Worm (Caenorhabditis elegans) whole organism, L4 larva: Measurements from ENCODE around the gene lec-1.
A peak's percentile ranks its signal among the peaks of the same experiment; 100 is the strongest.

ENCODE experiments used
- F10B5.3 ChIP-seq: sonication (generic microtip); optimal IDR thresholded peaks from 2 replicates; lab custom pipeline; 2016; ENCODE audit warnings: mild to moderate bottlenecking, missing genetic modification characterization, missing compliant biosample characterization
- F26F4.8 ChIP-seq: fragments of 200-800 bp; sonication (Bioruptor generic); conservative IDR thresholded peaks from 2 replicates; pipeline ENCODE4 v1.3.6; 2022; ENCODE audit warnings: missing genetic modification characterization, missing compliant biosample characterization
- F44E2.7 ChIP-seq: fragments of 200-800 bp; sonication (Bioruptor generic); IDR thresholded peaks from 2 replicates; pipeline ENCODE4 v2.1.2; 2022; ENCODE audit warnings: missing genetic modification characterization, missing compliant biosample characterization
- F49E8.2 ChIP-seq: sonication (generic microtip); optimal IDR thresholded peaks from 2 replicates; lab custom pipeline; 2016; ENCODE audit warnings: missing compliant biosample characterization, mild to moderate bottlenecking, missing genetic modification characterization, borderline replicate concordance
- R02D3.7 ChIP-seq: fragments of 150-350 bp; sonication (generic microtip); optimal IDR thresholded peaks from 3 replicates; lab custom pipeline; 2014; ENCODE audit warnings: missing biosample characterization, missing genetic modification characterization
- T26A8.4 ChIP-seq: fragments of 200-800 bp; sonication (Bioruptor generic); IDR thresholded peaks from 2 replicates; pipeline ENCODE4 v1.3.6; 2022; ENCODE audit warnings: missing genetic modification characterization, missing compliant biosample characterization
- Y48G9A.11 ChIP-seq: fragments of 200-800 bp; sonication (Bioruptor generic); IDR thresholded peaks from 2 replicates; pipeline ENCODE4 v1.3.6; 2022; ENCODE audit warnings: missing genetic modification reagents, missing genetic modification characterization, missing compliant biosample characterization
- Y75B8A.6 ChIP-seq: fragments of 200-800 bp; sonication (Bioruptor generic); IDR thresholded peaks from 2 replicates; pipeline ENCODE4 v1.3.6; 2022; ENCODE audit warnings: missing genetic modification reagents, missing genetic modification characterization, missing compliant biosample characterization
- ZK337.2 ChIP-seq: fragments of 200-800 bp; sonication (Bioruptor generic); IDR thresholded peaks from 2 replicates; pipeline ENCODE4 v1.3.6; 2022; ENCODE audit warnings: missing genetic modification reagents, missing genetic modification characterization, missing compliant biosample characterization
- ZK546.5 ChIP-seq, 2 experiments: sonication (generic microtip); optimal IDR thresholded peaks; 2 replicates each; lab custom pipeline; 2017; ENCODE audit warnings: missing biosample characterization in 2 of 2, missing genetic modification characterization in 2 of 2
- ama-1 ChIP-seq: fragments of 150-350 bp; optimal IDR thresholded peaks from 2 replicates; lab custom pipeline; 2014; ENCODE audit warnings: inconsistent platforms, mixed read lengths
- arid-1 ChIP-seq: fragments of 200-800 bp; sonication (Bioruptor generic); conservative IDR thresholded peaks from 2 replicates; pipeline ENCODE4 v1.3.6; 2022; ENCODE audit warnings: missing genetic modification reagents, missing genetic modification characterization, missing compliant biosample characterization
- ceh-20 ChIP-seq: fragments of 200-800 bp; sonication (Bioruptor generic); IDR thresholded peaks from 2 replicates; pipeline ENCODE4 v1.3.6; 2022; ENCODE audit warnings: missing genetic modification reagents, missing genetic modification characterization, missing compliant biosample characterization
- cey-2 ChIP-seq: sonication (generic microtip); optimal IDR thresholded peaks from 3 replicates; lab custom pipeline; 2017; ENCODE audit warnings: missing genetic modification characterization, mild to moderate bottlenecking, missing compliant biosample characterization, antibody characterized with exemption, borderline replicate concordance; ENCODE audit not compliant: insufficient read depth
- ctbp-1 ChIP-seq: fragments of 200-800 bp; sonication (Bioruptor generic); IDR thresholded peaks from 2 replicates; pipeline ENCODE4 v1.3.6; 2022; ENCODE audit warnings: missing genetic modification reagents, missing genetic modification characterization, missing compliant biosample characterization
- daf-12 ChIP-seq: fragments of 150-350 bp; optimal IDR thresholded peaks from 2 replicates; lab custom pipeline; 2014; ENCODE audit warnings: missing biosample characterization, missing genetic modification reagents, missing genetic modification characterization
- daf-16 ChIP-seq, 3 experiments: sonication (generic microtip); optimal IDR thresholded peaks; 2 replicates each; lab custom pipeline; 2016 to 2017; ENCODE audit warnings: missing genetic modification characterization in 3 of 3, missing genetic modification reagents in 3 of 3, mild to moderate bottlenecking in 2 of 3, missing compliant biosample characterization in 2 of 3, missing biosample characterization in 1 of 3, moderate library complexity in 1 of 3
- dmd-6 ChIP-seq: fragments of 200-800 bp; sonication (Bioruptor generic); IDR thresholded peaks from 2 replicates; pipeline ENCODE4 v1.3.6; 2022; ENCODE audit warnings: missing genetic modification reagents, missing genetic modification characterization, missing compliant biosample characterization
- dmd-9 ChIP-seq: fragments of 200-800 bp; sonication (Bioruptor generic); IDR thresholded peaks from 2 replicates; pipeline ENCODE4 v1.3.6; 2022; ENCODE audit warnings: missing genetic modification reagents, missing genetic modification characterization, missing compliant biosample characterization
- dve-1 ChIP-seq: sonication (generic microtip); optimal IDR thresholded peaks from 2 replicates; lab custom pipeline; 2017; ENCODE audit warnings: antibody characterized with exemption, mild to moderate bottlenecking, missing genetic modification characterization, missing compliant biosample characterization; ENCODE audit not compliant: insufficient read depth
- egl-43 ChIP-seq: fragments of 200-800 bp; sonication (Bioruptor generic); IDR thresholded peaks from 2 replicates; pipeline ENCODE4 v1.3.6; 2022; ENCODE audit warnings: missing genetic modification reagents, missing genetic modification characterization, missing compliant biosample characterization
- fkh-10 ChIP-seq: fragments of 150-350 bp; optimal IDR thresholded peaks from 2 replicates; lab custom pipeline; 2014; ENCODE audit warnings: missing biosample characterization, missing genetic modification reagents, missing genetic modification characterization
- fos-1 ChIP-seq: fragments of 150-350 bp; optimal IDR thresholded peaks from 2 replicates; lab custom pipeline; 2014; ENCODE audit warnings: missing biosample characterization, missing genetic modification characterization
- hlh-11 ChIP-seq: fragments of 200-800 bp; sonication (Bioruptor generic); optimal IDR thresholded peaks from 2 replicates; lab custom pipeline; 2018; ENCODE audit warnings: mild to moderate bottlenecking, missing genetic modification characterization, missing compliant biosample characterization
- hlh-30 ChIP-seq: sonication (generic microtip); optimal IDR thresholded peaks from 2 replicates; lab custom pipeline; 2017; ENCODE audit warnings: antibody characterized with exemption, mild to moderate bottlenecking, missing genetic modification characterization, missing compliant biosample characterization; ENCODE audit not compliant: insufficient read depth
- lin-1 ChIP-seq: fragments of 200-800 bp; sonication (Bioruptor generic); IDR thresholded peaks from 2 replicates; pipeline ENCODE4 v1.3.6; 2022; ENCODE audit warnings: missing genetic modification reagents, missing genetic modification characterization, missing compliant biosample characterization
- lin-15B ChIP-seq: fragments of 150-350 bp; sonication (generic microtip); optimal IDR thresholded peaks from 3 replicates; lab custom pipeline; 2014; ENCODE audit warnings: missing biosample characterization, missing genetic modification characterization
- lin-38 ChIP-seq: fragments of 200-800 bp; sonication (Bioruptor generic); IDR thresholded peaks from 2 replicates; pipeline ENCODE4 v1.3.6; 2022; ENCODE audit warnings: missing genetic modification reagents, missing genetic modification characterization, missing compliant biosample characterization
- lin-39 ChIP-seq: fragments of 150-350 bp; optimal IDR thresholded peaks from 2 replicates; lab custom pipeline; 2014; ENCODE audit warnings: missing biosample characterization, missing genetic modification reagents, missing genetic modification characterization
- lir-3 ChIP-seq: sonication (generic microtip); optimal IDR thresholded peaks from 2 replicates; lab custom pipeline; 2016; ENCODE audit warnings: mild to moderate bottlenecking, missing genetic modification characterization, missing compliant biosample characterization
- lsy-2 ChIP-seq, 2 experiments: fragments of 150-350 bp in 1 of 2; sonication (generic microtip) in 1 of 2; optimal IDR thresholded peaks; 2 replicates each; lab custom pipeline; 2014 to 2017; ENCODE audit warnings: missing biosample characterization in 2 of 2, missing genetic modification characterization in 2 of 2
- mdl-1 ChIP-seq, 2 experiments: fragments of 150-350 bp in 1 of 2; sonication (generic microtip) in 1 of 2; optimal IDR thresholded peaks; 2 replicates each; lab custom pipeline; 2014 to 2017; ENCODE audit warnings: missing biosample characterization in 2 of 2, missing genetic modification characterization in 2 of 2
- mdt-29 ChIP-seq: fragments of 200-800 bp; sonication (Bioruptor generic); IDR thresholded peaks from 2 replicates; pipeline ENCODE4 v1.3.6; 2022; ENCODE audit warnings: missing genetic modification reagents, missing genetic modification characterization, missing compliant biosample characterization
- nhr-10 ChIP-seq: fragments of 150-350 bp; optimal IDR thresholded peaks from 2 replicates; lab custom pipeline; 2014; ENCODE audit warnings: missing biosample characterization, missing genetic modification characterization
- nhr-11 ChIP-seq: fragments of 150-350 bp; optimal IDR thresholded peaks from 2 replicates; lab custom pipeline; 2014; ENCODE audit warnings: missing biosample characterization, missing genetic modification characterization
- nhr-111 ChIP-seq: fragments of 200-800 bp; sonication (Bioruptor generic); optimal IDR thresholded peaks from 2 replicates; lab custom pipeline; 2018; ENCODE audit warnings: mild to moderate bottlenecking, missing genetic modification characterization, missing compliant biosample characterization
- nhr-237 ChIP-seq: sonication (generic microtip); optimal IDR thresholded peaks from 2 replicates; lab custom pipeline; 2017; ENCODE audit warnings: missing biosample characterization, missing genetic modification characterization
- nhr-42 ChIP-seq: fragments of 200-800 bp; sonication (Bioruptor generic); IDR thresholded peaks from 2 replicates; pipeline ENCODE4 v1.3.6; 2022; ENCODE audit warnings: missing genetic modification characterization, missing compliant biosample characterization
- nhr-76 ChIP-seq: fragments of 150-350 bp; optimal IDR thresholded peaks from 2 replicates; lab custom pipeline; 2014; ENCODE audit warnings: missing biosample characterization, missing genetic modification characterization
- nhr-77 ChIP-seq: fragments of 150-350 bp; optimal IDR thresholded peaks from 2 replicates; lab custom pipeline; 2014; ENCODE audit warnings: missing biosample characterization, missing genetic modification characterization
- pqm-1 ChIP-seq: sonication (generic microtip); optimal IDR thresholded peaks from 2 replicates; lab custom pipeline; 2017; ENCODE audit warnings: missing biosample characterization, missing genetic modification characterization
- set-16 ChIP-seq: fragments of 200-800 bp; sonication (Bioruptor generic); IDR thresholded peaks from 2 replicates; pipeline ENCODE4 v1.3.6; 2022; ENCODE audit warnings: missing genetic modification reagents, missing genetic modification characterization, missing compliant biosample characterization
- spr-3 ChIP-seq: fragments of 200-800 bp; sonication (Bioruptor generic); optimal IDR thresholded peaks from 2 replicates; lab custom pipeline; 2018; ENCODE audit warnings: mild to moderate bottlenecking, missing genetic modification characterization, missing compliant biosample characterization
- tra-1 ChIP-seq: fragments of 200-800 bp; sonication (Bioruptor generic); IDR thresholded peaks from 2 replicates; pipeline ENCODE4 v1.3.6; 2022; ENCODE audit warnings: missing genetic modification reagents, missing genetic modification characterization, missing compliant biosample characterization
- unc-130 ChIP-seq: sonication (generic microtip); optimal IDR thresholded peaks from 2 replicates; lab custom pipeline; 2016; ENCODE audit warnings: missing genetic modification reagents, missing genetic modification characterization, missing compliant biosample characterization
- unc-39 ChIP-seq: sonication (generic microtip); optimal IDR thresholded peaks from 2 replicates; lab custom pipeline; 2017; ENCODE audit warnings: missing biosample characterization, missing genetic modification characterization
- zfp-3 ChIP-seq: fragments of 200-800 bp; sonication (Bioruptor generic); conservative IDR thresholded peaks from 2 replicates; pipeline ENCODE4 v1.3.6; 2022; ENCODE audit warnings: missing genetic modification reagents, missing genetic modification characterization, missing compliant biosample characterization
- zip-11 ChIP-seq: fragments of 200-800 bp; sonication (Bioruptor generic); IDR thresholded peaks from 2 replicates; pipeline ENCODE4 v1.3.6; 2022; ENCODE audit warnings: missing genetic modification characterization, missing compliant biosample characterization

Gene lec-1

ce11 chrII:13188084-13188483 lies 7.3 kb upstream of the lec-1 start:
- TF ChIP-seq fkh-10 (GFP tag; lab: Kevin White, UChicago) (no peak), unc-39 (tag; lab: Kevin White, UChicago) (no peak), F44E2.7 (no peak), daf-16 (GFP tag; optimal IDR thresholded peaks at IDR 0.05; lab: Kevin White, UChicago) (no peak), daf-16 (tag; optimal IDR thresholded peaks at IDR 0.05; lab: Kevin White, UChicago) (no peak), lsy-2 (tag; optimal IDR thresholded peaks at IDR 0.05; lab: Kevin White, UChicago) (no peak), fos-1 (tag; lab: Kevin White, UChicago) (no peak), dmd-9 (GFP tag; lab: Robert Waterston, UW) (no peak), daf-12 (tag; lab: Kevin White, UChicago) (no peak), T26A8.4 (GFP tag; lab: Robert Waterston, UW) (no peak), Y48G9A.11 (peak; percentile 36; the same call in 1 of the 2 replicates), mdt-29 (no peak), lin-38 (GFP tag; lab: Robert Waterston, UW) (peak; percentile 58), spr-3 (GFP tag; lab: Kevin White, UChicago) (no peak), F10B5.3 (tag; lab: Kevin White, UChicago) (no peak)
- TF ChIP-seq, all 104 proteins: peak for 2

- TF ChIP-seq nhr-11: peak; percentile 26
- TF ChIP-seq daf-16 (GFP tag; optimal IDR thresholded peaks at IDR 0.05; lab: Kevin White, UChicago): peak in 1 of 2 experiments; percentile 5
- peak; percentile 72 for TF ChIP-seq daf-16 (tag; optimal IDR thresholded peaks at IDR 0.05; lab: Kevin White, UChicago)
- TF ChIP-seq lin-15B (tag; lab: Kevin White, UChicago): no peak
- no peak for TF ChIP-seq lin-1 (GFP tag; lab: Robert Waterston, UW)
- no peak for TF ChIP-seq nhr-237 (tag; lab: Kevin White, UChicago)
- TF ChIP-seq lin-39 (tag; lab: Kevin White, UChicago): no peak
- TF ChIP-seq ceh-20: no peak
- no peak for TF ChIP-seq zip-11 (GFP tag; lab: Robert Waterston, UW)
- no peak for TF ChIP-seq cey-2 (tag; lab: Kevin White, UChicago)
- no peak for TF ChIP-seq nhr-42
- TF ChIP-seq lin-38 (GFP tag; lab: Robert Waterston, UW): no peak
- no peak for TF ChIP-seq dmd-6
- no peak for TF ChIP-seq unc-39 (tag; lab: Kevin White, UChicago)
- no peak for TF ChIP-seq F49E8.2 (tag; lab: Kevin White, UChicago)
- peak in 1 of 2 experiments; percentile 25 for TF ChIP-seq lsy-2 (tag; optimal IDR thresholded peaks at IDR 0.05; lab: Kevin White, UChicago)
- TF ChIP-seq egl-43 (GFP tag; lab: Robert Waterston, UW): 0 out of 2 replicates have a peak, but pooled peaks have one; percentile 32
- TF ChIP-seq nhr-77: peak; percentile 6
- TF ChIP-seq Y75B8A.6 (GFP tag; lab: Robert Waterston, UW): no peak
- TF ChIP-seq set-16 (GFP tag; lab: Robert Waterston, UW): no peak
- TF ChIP-seq R02D3.7 (tag; lab: Kevin White, UChicago): no peak
- TF ChIP-seq pqm-1 (tag; lab: Kevin White, UChicago): no peak
- no peak for TF ChIP-seq lir-3 (tag; lab: Kevin White, UChicago)
- peak in 1 of 2 experiments; percentile 65 for TF ChIP-seq mdl-1 (tag; optimal IDR thresholded peaks at IDR 0.05; lab: Kevin White, UChicago)
- peak; percentile 59 for TF ChIP-seq hlh-11 (tag; lab: Kevin White, UChicago)
- no peak for TF ChIP-seq tra-1
- TF ChIP-seq nhr-10: no peak
- no peak for TF ChIP-seq ama-1 (lab: Kevin White, UChicago)
- TF ChIP-seq ctbp-1 (GFP tag; lab: Robert Waterston, UW): 0 out of 2 replicates have a peak, but pooled peaks have one; percentile 35
- TF ChIP-seq F26F4.8 (GFP tag; lab: Robert Waterston, UW): 0 out of 2 replicates have a peak, but pooled peaks have one; percentile 2
- no peak for TF ChIP-seq ZK337.2 (GFP tag; lab: Robert Waterston, UW)
- no peak for TF ChIP-seq nhr-76 (tag; lab: Kevin White, UChicago)
- TF ChIP-seq nhr-111: no peak
- no peak for TF ChIP-seq Y48G9A.11
- no peak for TF ChIP-seq ZK546.5 (tag; optimal IDR thresholded peaks at IDR 0.05; lab: Kevin White, UChicago)
- no peak for TF ChIP-seq zfp-3 (GFP tag; lab: Robert Waterston, UW)
- TF ChIP-seq arid-1 (GFP tag; lab: Robert Waterston, UW): no peak
- TF ChIP-seq dve-1 (tag; lab: Kevin White, UChicago): no peak
- TF ChIP-seq hlh-30 (tag; lab: Kevin White, UChicago): peak; percentile 3
- no peak for TF ChIP-seq unc-130 (GFP tag; lab: Kevin White, UChicago)
Observed at ce11 chrII:13189363-13189762, 6.0 kb upstream of the lec-1 start.
